Worm (Caenorhabditis elegans): ENCODE measurements around the gene nhr-210.

Gene nhr-210

DNA sequence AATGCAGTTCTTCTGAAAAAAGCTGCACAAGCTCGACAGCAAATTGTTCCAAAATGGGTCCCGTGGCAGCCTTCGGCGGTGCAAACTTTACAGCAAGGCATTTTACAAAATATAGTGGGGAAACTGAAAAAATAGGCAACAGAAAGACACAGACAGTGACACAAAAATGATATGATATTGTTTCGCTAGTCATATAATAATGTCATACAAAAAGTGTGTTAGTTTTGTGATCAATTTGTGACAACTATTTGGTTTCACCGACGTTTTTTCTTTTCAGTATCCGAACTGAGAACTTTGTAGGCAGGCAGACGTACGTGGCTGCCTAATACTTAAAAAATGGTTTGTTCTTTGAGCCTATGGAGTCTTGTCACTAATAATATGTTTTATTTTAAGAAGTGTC is at the start of gene nhr-210:
TSS of gene nhr-210 (minus strand) at position 101 of the 400 bp plus-strand sequence.
- TF ChIP-seq cog-1 (tag; optimal IDR thresholded peaks at IDR 0.05): no peak
- no peak for TF ChIP-seq flt-1 (GFP tag; IDR thresholded peaks at IDR 0.05)
- no peak for TF ChIP-seq ref-1 (GFP tag; conservative IDR thresholded peaks at IDR 0.05)
- TF ChIP-seq T22C8.4 (GFP tag; IDR thresholded peaks at IDR 0.05): no peak
- no peak for TF ChIP-seq med-1 (GFP tag; optimal IDR thresholded peaks at IDR 0.05; ENCODE audit: insufficient read depth)
- TF ChIP-seq ztf-29 (GFP tag; IDR thresholded peaks at IDR 0.05): no peak
- no peak for TF ChIP-seq ztf-23 (GFP tag; IDR thresholded peaks at IDR 0.05)
- no peak for TF ChIP-seq klf-2 (GFP tag; conservative IDR thresholded peaks at IDR 0.05)
- TF ChIP-seq tab-1 (GFP tag; IDR thresholded peaks at IDR 0.05): no peak

ce11 chrV:568105-568504 is 48.8 kb upstream of the nhr-210 start, which contains the start of gene sri-72:
TSS of gene sri-72 (minus strand) at chrV:568205.
- TF ChIP-seq med-1 (GFP tag; optimal IDR thresholded peaks at IDR 0.05; ENCODE audit: insufficient read depth) (no peak), cog-1 (tag; optimal IDR thresholded peaks at IDR 0.05) (no peak), ref-1 (GFP tag; conservative IDR thresholded peaks at IDR 0.05) (no peak), ztf-29 (GFP tag; IDR thresholded peaks at IDR 0.05) (no peak), flt-1 (GFP tag; IDR thresholded peaks at IDR 0.05) (no peak), tab-1 (GFP tag; IDR thresholded peaks at IDR 0.05) (no peak), ztf-23 (GFP tag; IDR thresholded peaks at IDR 0.05) (no peak)

DNA sequence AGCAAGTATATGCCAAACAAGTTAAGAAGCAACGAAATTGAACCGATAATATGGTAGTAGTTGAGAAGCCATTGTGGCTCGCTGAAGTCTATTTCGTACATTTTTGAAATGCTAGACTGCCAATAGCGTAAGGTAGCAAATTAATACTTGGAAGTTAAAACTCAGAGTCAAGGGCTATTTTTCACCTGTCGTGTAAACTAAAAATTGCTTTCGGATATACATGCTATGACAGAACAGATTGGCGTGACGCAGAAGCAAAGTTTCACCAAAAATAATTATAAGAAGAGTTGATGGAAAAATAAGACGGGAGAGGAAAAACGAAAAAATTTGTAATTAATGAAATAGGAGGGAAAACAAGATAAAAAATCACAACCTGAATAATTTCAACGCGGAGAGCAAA is 46.6 kb upstream of the nhr-210 start, which contains the start of gene sri-73:
TSS of gene sri-73 (minus strand) at position 101 of the 400 bp plus-strand sequence.
- TF ChIP-seq flt-1 (GFP tag; IDR thresholded peaks at IDR 0.05) (no peak), T22C8.4 (GFP tag; IDR thresholded peaks at IDR 0.05) (no peak), ztf-23 (GFP tag; IDR thresholded peaks at IDR 0.05) (no peak)

- no peak for TF ChIP-seq cog-1 (tag; optimal IDR thresholded peaks at IDR 0.05)
- TF ChIP-seq ref-1 (GFP tag; conservative IDR thresholded peaks at IDR 0.05): no peak
Measured at ce11 chrV:562834-563233, 43.5 kb upstream of the nhr-210 start, which contains the start of gene C14C6.2. TSS of gene C14C6.2 (plus strand) at chrV:563134.

DNA sequence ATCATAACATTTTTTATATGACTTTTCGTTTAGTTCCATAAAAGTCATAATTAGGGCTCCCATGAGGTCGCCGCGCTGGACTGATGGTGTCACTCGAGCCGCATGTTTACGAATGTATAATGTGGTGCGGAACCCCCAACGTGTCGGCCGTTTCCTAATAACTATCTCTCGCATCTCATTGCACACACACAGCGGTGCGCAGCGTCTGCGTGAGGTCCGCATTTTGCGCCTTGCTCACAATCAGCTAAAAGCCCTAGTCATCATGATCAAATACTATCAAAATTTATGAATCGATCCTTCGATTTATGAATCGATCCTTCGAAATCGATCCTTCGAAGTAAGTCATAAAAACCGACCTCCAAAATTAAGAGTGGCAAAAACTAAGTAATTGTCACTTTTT is 40.6 kb upstream of the nhr-210 start, which contains the start of gene srx-7:
TSS of gene srx-7 (plus strand) at position 256 of the 400 bp plus-strand sequence.
- TF ChIP-seq flt-1 (GFP tag; IDR thresholded peaks at IDR 0.05) (no peak), ref-1 (GFP tag; conservative IDR thresholded peaks at IDR 0.05) (no peak), klf-2 (GFP tag; conservative IDR thresholded peaks at IDR 0.05) (no peak), tab-1 (GFP tag; IDR thresholded peaks at IDR 0.05) (no peak), med-1 (GFP tag; optimal IDR thresholded peaks at IDR 0.05; ENCODE audit: insufficient read depth) (no peak), ztf-23 (GFP tag; IDR thresholded peaks at IDR 0.05) (no peak), T22C8.4 (GFP tag; IDR thresholded peaks at IDR 0.05) (no peak), cog-1 (tag; optimal IDR thresholded peaks at IDR 0.05) (no peak), ztf-29 (GFP tag; IDR thresholded peaks at IDR 0.05) (no peak)

DNA sequence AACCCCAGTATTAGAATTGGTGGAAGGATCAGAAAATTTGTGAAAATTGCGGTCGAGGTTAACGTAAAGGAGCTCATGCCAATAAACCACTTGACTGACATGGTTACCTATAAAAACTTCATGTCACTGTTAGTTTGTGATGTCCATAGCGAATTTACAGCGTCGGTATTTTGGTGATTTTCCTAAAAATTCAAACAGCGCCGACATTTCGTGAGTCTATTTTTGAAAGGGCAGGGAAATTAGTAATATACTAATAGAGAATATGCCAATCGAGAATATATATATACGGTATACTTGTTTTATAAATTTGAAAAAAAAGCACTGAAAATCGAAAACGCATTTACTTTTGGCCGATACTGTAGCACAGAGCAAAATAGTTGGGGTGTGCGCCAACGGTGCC is 36.7 kb upstream of the nhr-210 start, which contains the start of gene srx-8:
TSS of gene srx-8 (minus strand) at position 101 of the 400 bp plus-strand sequence.
- TF ChIP-seq T22C8.4 (GFP tag; IDR thresholded peaks at IDR 0.05) (no peak), cog-1 (tag; optimal IDR thresholded peaks at IDR 0.05) (no peak), ref-1 (GFP tag; conservative IDR thresholded peaks at IDR 0.05) (no peak), med-1 (GFP tag; optimal IDR thresholded peaks at IDR 0.05; ENCODE audit: insufficient read depth) (no peak), ztf-29 (GFP tag; IDR thresholded peaks at IDR 0.05) (no peak), flt-1 (GFP tag; IDR thresholded peaks at IDR 0.05) (no peak), klf-2 (GFP tag; conservative IDR thresholded peaks at IDR 0.05) (no peak), tab-1 (GFP tag; IDR thresholded peaks at IDR 0.05) (no peak), ztf-23 (GFP tag; IDR thresholded peaks at IDR 0.05) (no peak)

DNA sequence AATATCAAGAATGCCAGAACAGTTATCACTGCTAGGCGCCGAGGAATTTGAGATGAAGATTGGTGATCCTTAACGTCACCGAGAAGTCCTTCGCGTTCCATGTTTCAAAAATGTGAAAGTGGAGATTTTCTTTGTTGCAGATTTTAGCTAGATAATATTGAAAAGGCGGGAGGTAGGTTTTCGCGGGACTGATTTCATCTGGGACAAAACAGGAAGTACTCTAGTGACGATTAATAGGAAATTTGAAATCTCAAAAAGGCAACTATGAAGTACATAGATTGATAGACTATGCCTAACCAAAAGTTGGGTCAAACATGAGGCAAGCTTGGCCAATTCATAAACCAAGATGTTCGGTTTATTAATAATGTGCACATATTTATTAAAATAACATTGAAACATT is 33.7 kb upstream of the nhr-210 start, which contains the start of gene C14C6.8:
TSS of gene C14C6.8 (minus strand) at position 101 of the 400 bp plus-strand sequence.
- no peak for TF ChIP-seq med-1 (GFP tag; optimal IDR thresholded peaks at IDR 0.05; ENCODE audit: insufficient read depth)
- TF ChIP-seq flt-1 (GFP tag; IDR thresholded peaks at IDR 0.05): no peak
- no peak for TF ChIP-seq tab-1 (GFP tag; IDR thresholded peaks at IDR 0.05)
- no peak for TF ChIP-seq T22C8.4 (GFP tag; IDR thresholded peaks at IDR 0.05)
- TF ChIP-seq ztf-23 (GFP tag; IDR thresholded peaks at IDR 0.05): no peak
- no peak for TF ChIP-seq klf-2 (GFP tag; conservative IDR thresholded peaks at IDR 0.05)
- TF ChIP-seq cog-1 (tag; optimal IDR thresholded peaks at IDR 0.05): no peak
- no peak for TF ChIP-seq ztf-29 (GFP tag; IDR thresholded peaks at IDR 0.05)
- no peak for TF ChIP-seq ref-1 (GFP tag; conservative IDR thresholded peaks at IDR 0.05)

ce11 chrV:552406-552805 is 33.1 kb upstream of the nhr-210 start:
- TF ChIP-seq tab-1 (GFP tag; IDR thresholded peaks at IDR 0.05) (no peak), cog-1 (tag; optimal IDR thresholded peaks at IDR 0.05) (no peak), flt-1 (GFP tag; IDR thresholded peaks at IDR 0.05) (no peak), klf-2 (GFP tag; conservative IDR thresholded peaks at IDR 0.05) (no peak), T22C8.4 (GFP tag; IDR thresholded peaks at IDR 0.05) (no peak), ztf-23 (GFP tag; IDR thresholded peaks at IDR 0.05) (no peak), ztf-29 (GFP tag; IDR thresholded peaks at IDR 0.05) (no peak), med-1 (GFP tag; optimal IDR thresholded peaks at IDR 0.05; ENCODE audit: insufficient read depth) (no peak), ref-1 (GFP tag; conservative IDR thresholded peaks at IDR 0.05) (no peak)

DNA sequence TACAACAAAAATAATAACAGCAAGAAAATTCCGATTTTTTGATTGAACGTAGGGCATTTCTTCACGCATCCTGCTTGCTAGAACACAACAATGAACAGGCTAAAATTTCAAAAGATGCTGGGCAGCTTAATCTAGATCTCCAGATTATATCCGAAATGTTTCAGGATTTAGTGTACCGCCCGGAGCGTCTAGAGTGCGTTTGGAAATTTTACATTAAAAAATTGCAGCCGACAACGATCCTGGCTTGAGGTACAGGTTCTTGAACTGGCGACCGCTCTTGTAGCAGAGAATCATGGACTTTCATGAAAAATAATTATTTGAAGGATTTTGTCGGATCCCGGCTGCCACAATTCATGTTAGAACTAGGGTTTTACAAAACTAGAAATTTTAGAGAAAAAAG is 28.6 kb upstream of the nhr-210 start, which contains the start of gene C14C6.6:
TSS of gene C14C6.6 (minus strand) at position 101 of the 400 bp plus-strand sequence.
- no peak for TF ChIP-seq ref-1 (GFP tag; conservative IDR thresholded peaks at IDR 0.05)
- TF ChIP-seq tab-1 (GFP tag; IDR thresholded peaks at IDR 0.05): no peak
- TF ChIP-seq med-1 (GFP tag; optimal IDR thresholded peaks at IDR 0.05; ENCODE audit: insufficient read depth): no peak
- no peak for TF ChIP-seq ztf-23 (GFP tag; IDR thresholded peaks at IDR 0.05)
- TF ChIP-seq cog-1 (tag; optimal IDR thresholded peaks at IDR 0.05): no peak
- no peak for TF ChIP-seq T22C8.4 (GFP tag; IDR thresholded peaks at IDR 0.05)
- no peak for TF ChIP-seq flt-1 (GFP tag; IDR thresholded peaks at IDR 0.05)
- no peak for TF ChIP-seq ztf-29 (GFP tag; IDR thresholded peaks at IDR 0.05)
- no peak for TF ChIP-seq klf-2 (GFP tag; conservative IDR thresholded peaks at IDR 0.05)

DNA sequence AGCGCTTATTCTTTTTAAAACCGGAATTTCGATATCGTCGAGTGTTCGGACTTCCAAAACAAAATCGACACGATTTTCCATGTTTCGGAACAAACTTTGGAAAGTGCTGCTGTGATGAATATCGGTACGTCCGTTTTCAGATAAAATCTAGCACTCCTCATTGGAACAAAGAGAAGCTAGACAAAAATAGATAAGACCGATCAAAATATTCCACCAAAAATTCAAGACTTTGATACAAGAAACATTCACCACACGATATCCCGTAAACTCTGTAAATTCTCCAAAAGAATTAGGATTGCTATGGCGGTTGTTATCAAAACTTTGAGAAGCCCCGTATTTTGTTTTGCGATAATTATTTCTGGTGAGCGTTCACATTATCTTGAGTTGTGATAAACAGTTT is 23.8 kb upstream of the nhr-210 start, which contains the start of gene C14C6.3:
TSS of gene C14C6.3 (plus strand) at position 301 of the 400 bp plus-strand sequence.
- TF ChIP-seq med-1 (GFP tag; optimal IDR thresholded peaks at IDR 0.05; ENCODE audit: insufficient read depth): no peak
- TF ChIP-seq klf-2 (GFP tag; conservative IDR thresholded peaks at IDR 0.05): no peak
- TF ChIP-seq ref-1 (GFP tag; conservative IDR thresholded peaks at IDR 0.05): no peak
- TF ChIP-seq tab-1 (GFP tag; IDR thresholded peaks at IDR 0.05): no peak
- no peak for TF ChIP-seq T22C8.4 (GFP tag; IDR thresholded peaks at IDR 0.05)
- no peak for TF ChIP-seq ztf-23 (GFP tag; IDR thresholded peaks at IDR 0.05)
- no peak for TF ChIP-seq cog-1 (tag; optimal IDR thresholded peaks at IDR 0.05)
- no peak for TF ChIP-seq ztf-29 (GFP tag; IDR thresholded peaks at IDR 0.05)
- no peak for TF ChIP-seq flt-1 (GFP tag; IDR thresholded peaks at IDR 0.05)
